Fruit fly (Drosophila melanogaster) whole organism, embryonic: ENCODE data around the gene CG42727.

Source experiments
- Atf3 ChIP-seq: fragments of 200-800 bp; sonication (Bioruptor generic); optimal IDR thresholded peaks from 3 replicates; lab custom pipeline; 2016; ENCODE audit warnings: missing biosample characterization, missing genetic modification characterization
- CG10147 ChIP-seq: fragments of 200-800 bp; sonication (Bioruptor generic); optimal IDR thresholded peaks from 2 replicates; lab custom pipeline; 2019; ENCODE audit warnings: missing biosample characterization, mild to moderate bottlenecking, missing genetic modification characterization, moderate library complexity
- CG10959 ChIP-seq: fragments of 200-800 bp; sonication (Bioruptor generic); IDR thresholded peaks from 2 replicates; pipeline ENCODE4 v1.3.6; 2022; ENCODE audit warnings: missing biosample characterization, missing genetic modification characterization
- CG11696 ChIP-seq: fragments of 200-800 bp; sonication (Bioruptor generic); IDR thresholded peaks from 2 replicates; pipeline ENCODE4 v1.3.6; 2022; ENCODE audit warnings: missing biosample characterization, missing genetic modification characterization
- CG12219 ChIP-seq: fragments of 200-800 bp; sonication (Bioruptor generic); optimal IDR thresholded peaks from 3 replicates; lab custom pipeline; 2018; ENCODE audit warnings: missing biosample characterization, mild to moderate bottlenecking, missing genetic modification characterization
- CG12391 ChIP-seq: fragments of 200-800 bp; sonication (Bioruptor generic); optimal IDR thresholded peaks from 3 replicates; lab custom pipeline; 2018; ENCODE audit warnings: missing biosample characterization, mild to moderate bottlenecking, missing genetic modification characterization, moderate library complexity
- CG12659 ChIP-seq: fragments of 200-800 bp; sonication (Bioruptor generic); optimal IDR thresholded peaks from 3 replicates; lab custom pipeline; 2017; ENCODE audit warnings: mild to moderate bottlenecking, missing biosample characterization, missing genetic modification reagents, missing genetic modification characterization
- CG13775 ChIP-seq: fragments of 200-800 bp; sonication (Bioruptor generic); optimal IDR thresholded peaks from 3 replicates; lab custom pipeline; 2017; ENCODE audit warnings: missing biosample characterization, mild to moderate bottlenecking, missing genetic modification characterization
- CG14014 ChIP-seq: fragments of 200-800 bp; sonication (Bioruptor generic); IDR thresholded peaks from 2 replicates; pipeline ENCODE4 v1.3.6; 2022; ENCODE audit warnings: missing biosample characterization, missing genetic modification characterization
- CG17328 ChIP-seq: fragments of 200-800 bp; sonication (Bioruptor generic); IDR thresholded peaks from 2 replicates; pipeline ENCODE4 v1.3.6; 2022; ENCODE audit warnings: missing biosample characterization, missing genetic modification characterization
- CG17361 ChIP-seq: fragments of 200-800 bp; sonication (Bioruptor generic); IDR thresholded peaks from 3 replicates; pipeline ENCODE4 v1.3.6; 2022; ENCODE audit warnings: missing biosample characterization, missing genetic modification characterization
- CG2116 ChIP-seq: fragments of 200-800 bp; sonication (Bioruptor generic); optimal IDR thresholded peaks from 3 replicates; lab custom pipeline; 2018; ENCODE audit warnings: missing biosample characterization, mild to moderate bottlenecking, missing genetic modification characterization
- CG2712 ChIP-seq: fragments of 200-800 bp; optimal IDR thresholded peaks from 3 replicates; lab custom pipeline; 2019; ENCODE audit warnings: missing biosample characterization, mild to moderate bottlenecking, missing genetic modification characterization, moderate library complexity
- CG32532 ChIP-seq: fragments of 200-800 bp; sonication (Bioruptor generic); IDR thresholded peaks from 2 replicates; pipeline ENCODE4 v1.3.6; 2022; ENCODE audit warnings: missing biosample characterization, missing genetic modification characterization
- CG5180 ChIP-seq: fragments of 200-800 bp; sonication (Bioruptor generic); optimal IDR thresholded peaks from 3 replicates; lab custom pipeline; 2017; ENCODE audit warnings: missing biosample characterization, missing genetic modification characterization, mild to moderate bottlenecking, moderate library complexity, missing genetic modification reagents
- CG5245 ChIP-seq: fragments of 200-800 bp; sonication (Bioruptor generic); optimal IDR thresholded peaks from 3 replicates; lab custom pipeline; 2016; ENCODE audit warnings: missing biosample characterization, missing genetic modification characterization
- CG9727 ChIP-seq: fragments of 200-800 bp; sonication (Bioruptor generic); optimal IDR thresholded peaks from 3 replicates; lab custom pipeline; 2017; ENCODE audit warnings: missing biosample characterization, mild to moderate bottlenecking, missing genetic modification characterization
- CG9932 ChIP-seq: fragments of 200-800 bp; sonication (Bioruptor generic); IDR thresholded peaks from 2 replicates; pipeline ENCODE4 v1.3.6; 2022; ENCODE audit warnings: missing biosample characterization, missing genetic modification characterization
- Chrac-16 ChIP-seq: fragments of 200-800 bp; sonication (Bioruptor generic); optimal IDR thresholded peaks from 3 replicates; lab custom pipeline; 2016; ENCODE audit warnings: missing biosample characterization, missing genetic modification characterization
- Dfd ChIP-seq, 2 experiments: fragments of >200 bp; optimal IDR thresholded peaks; 2 replicates each; lab custom pipeline; 2017; ENCODE audit warnings: missing biosample characterization in 2 of 2, missing genetic modification characterization in 2 of 2
- Dip3 ChIP-seq: fragments of 200-800 bp; sonication (Bioruptor generic); optimal IDR thresholded peaks from 3 replicates; lab custom pipeline; 2016; ENCODE audit warnings: missing biosample characterization, missing genetic modification characterization
- Fer3 ChIP-seq: fragments of 200-800 bp; sonication (Bioruptor generic); optimal IDR thresholded peaks from 2 replicates; lab custom pipeline; 2018; ENCODE audit warnings: missing biosample characterization, mild to moderate bottlenecking, missing genetic modification characterization, moderate library complexity
- Gug ChIP-seq: fragments of 200-800 bp; sonication (Bioruptor generic); IDR thresholded peaks from 4 replicates; pipeline ENCODE4 v1.3.6; 2022; ENCODE audit warnings: missing biosample characterization, missing genetic modification characterization
- HmgD ChIP-seq: fragments of 200-800 bp; sonication (Bioruptor generic); optimal IDR thresholded peaks from 3 replicates; lab custom pipeline; 2016; ENCODE audit warnings: missing biosample characterization, missing genetic modification characterization
- Hsf ChIP-seq: fragments of 200-800 bp; sonication (Bioruptor generic); optimal IDR thresholded peaks from 3 replicates; lab custom pipeline; 2016; ENCODE audit warnings: missing biosample characterization, missing genetic modification characterization
- Meics ChIP-seq: fragments of 200-800 bp; sonication (Bioruptor generic); optimal IDR thresholded peaks from 2 replicates; lab custom pipeline; 2017; ENCODE audit warnings: missing biosample characterization, mild to moderate bottlenecking, missing genetic modification characterization
- NfI ChIP-seq: fragments of 200-800 bp; sonication (Bioruptor generic); optimal IDR thresholded peaks from 3 replicates; lab custom pipeline; 2018; ENCODE audit warnings: missing biosample characterization, mild to moderate bottlenecking, missing genetic modification characterization, moderate library complexity
- Taf1 ChIP-seq: fragments of 200-800 bp; sonication (Bioruptor generic); IDR thresholded peaks from 2 replicates; pipeline ENCODE4 v1.3.6; 2022; ENCODE audit warnings: missing biosample characterization, missing genetic modification characterization
- bab2 ChIP-seq: fragments of 200-800 bp; sonication (Bioruptor generic); optimal IDR thresholded peaks from 2 replicates; lab custom pipeline; 2016; ENCODE audit warnings: missing biosample characterization, missing genetic modification characterization
- dati ChIP-seq: fragments of 200-800 bp; sonication (Bioruptor generic); IDR thresholded peaks from 2 replicates; pipeline ENCODE4 v1.3.6; 2022; ENCODE audit warnings: missing biosample characterization, missing genetic modification characterization
- fd96Cb ChIP-seq: fragments of 200-800 bp; sonication (Bioruptor generic); optimal IDR thresholded peaks from 2 replicates; lab custom pipeline; 2018; ENCODE audit warnings: missing biosample characterization, mild to moderate bottlenecking, missing genetic modification characterization, moderate library complexity
- hb ChIP-seq: fragments of 200-800 bp; sonication (Bioruptor generic); IDR thresholded peaks from 3 replicates; pipeline ENCODE4 v1.3.6; 2022; ENCODE audit warnings: missing biosample characterization, missing genetic modification characterization; ENCODE audit not compliant: partially characterized antibody
- hkb ChIP-seq, 2 experiments: fragments of 200-800 bp in 1 of 2; fragments of >200 bp in 1 of 2; sonication (Bioruptor generic) in 1 of 2; IDR thresholded peaks in 1 of 2; optimal IDR thresholded peaks in 1 of 2; 2 replicates each; pipeline versions ENCODE4 v1.3.6 to Lab custom; 2017 to 2022; ENCODE audit warnings: missing biosample characterization in 1 of 2, missing genetic modification characterization in 1 of 2
- insv ChIP-seq, 2 experiments: fragments of 200-800 bp; sonication (Bioruptor generic); optimal IDR thresholded peaks; 3 replicates each; lab custom pipeline; 2016 to 2018; ENCODE audit warnings: missing biosample characterization in 2 of 2, missing genetic modification characterization in 2 of 2
- lbe ChIP-seq: fragments of 200-800 bp; sonication (Bioruptor generic); optimal IDR thresholded peaks from 2 replicates; lab custom pipeline; 2016; ENCODE audit warnings: missing biosample characterization, mild to moderate bottlenecking, missing genetic modification characterization
- lmd ChIP-seq: fragments of 200-800 bp; sonication (Bioruptor generic); IDR thresholded peaks from 2 replicates; pipeline ENCODE4 v1.3.6; 2022; ENCODE audit warnings: missing biosample characterization, missing genetic modification characterization
- luna ChIP-seq: fragments of 200-800 bp; sonication (Bioruptor generic); optimal IDR thresholded peaks from 2 replicates; lab custom pipeline; 2016; ENCODE audit warnings: missing biosample characterization, missing genetic modification characterization
- nau ChIP-seq: fragments of 200-800 bp; sonication (Bioruptor generic); optimal IDR thresholded peaks from 3 replicates; lab custom pipeline; 2017; ENCODE audit warnings: missing biosample characterization, mild to moderate bottlenecking, missing genetic modification characterization, missing genetic modification reagents
- pan ChIP-seq, 4 experiments: fragments of >200 bp in 3 of 4; fragments of 200-800 bp in 1 of 4; sonication (Bioruptor generic) in 1 of 4; optimal IDR thresholded peaks in 3 of 4; IDR thresholded peaks in 1 of 4; 2 replicates each; pipeline versions ENCODE4 v1.3.6 to Lab custom; 2017 to 2022; ENCODE audit warnings: missing biosample characterization in 2 of 4, missing genetic modification characterization in 2 of 4, mixed read lengths in 1 of 4
- row ChIP-seq: fragments of 200-800 bp; sonication (Bioruptor generic); IDR thresholded peaks from 3 replicates; pipeline ENCODE4 v1.3.6; 2022; ENCODE audit warnings: missing biosample characterization, missing genetic modification characterization
- sd ChIP-seq: fragments of 200-800 bp; sonication (Bioruptor generic); optimal IDR thresholded peaks from 3 replicates; lab custom pipeline; 2018; ENCODE audit warnings: missing biosample characterization, mild to moderate bottlenecking, missing genetic modification characterization, moderate library complexity
- shn ChIP-seq: fragments of 200-800 bp; sonication (Bioruptor generic); optimal IDR thresholded peaks from 3 replicates; lab custom pipeline; 2016; ENCODE audit warnings: missing biosample characterization, missing genetic modification characterization
- sna ChIP-seq: fragments of 200-800 bp; sonication (Bioruptor generic); IDR thresholded peaks from 2 replicates; pipeline ENCODE4 v1.3.6; 2022; ENCODE audit warnings: missing biosample characterization, missing genetic modification characterization; ENCODE audit not compliant: partially characterized antibody
- ssp ChIP-seq: fragments of 200-800 bp; sonication (Bioruptor generic); IDR thresholded peaks from 2 replicates; pipeline ENCODE4 v1.3.6; 2022; ENCODE audit warnings: missing biosample characterization, missing genetic modification characterization
- tll ChIP-seq, 2 experiments: fragments of 200-800 bp in 1 of 2; fragments of >200 bp in 1 of 2; sonication (Bioruptor generic) in 1 of 2; optimal IDR thresholded peaks; 2 replicates each; lab custom pipeline; 2017 to 2019; ENCODE audit warnings: missing biosample characterization in 2 of 2, missing genetic modification characterization in 2 of 2, mild to moderate bottlenecking in 1 of 2, moderate library complexity in 1 of 2
- tna ChIP-seq: fragments of 200-800 bp; sonication (Bioruptor generic); IDR thresholded peaks from 2 replicates; pipeline ENCODE4 v1.3.6; 2022; ENCODE audit warnings: missing biosample characterization, missing genetic modification characterization; ENCODE audit not compliant: partially characterized antibody
- toy ChIP-seq: fragments of 200-800 bp; sonication (Bioruptor generic); IDR thresholded peaks from 2 replicates; pipeline ENCODE4 v1.3.6; 2022; ENCODE audit warnings: missing biosample characterization, missing genetic modification characterization
- trem ChIP-seq: fragments of 200-800 bp; optimal IDR thresholded peaks from 3 replicates; lab custom pipeline; 2019; ENCODE audit warnings: missing biosample characterization, mild to moderate bottlenecking, missing genetic modification characterization, moderate library complexity
- zfh2 ChIP-seq: fragments of 200-800 bp; sonication (Bioruptor generic); optimal IDR thresholded peaks from 2 replicates; lab custom pipeline; 2016; ENCODE audit warnings: missing biosample characterization, missing genetic modification characterization

Gene CG42727

DNA sequence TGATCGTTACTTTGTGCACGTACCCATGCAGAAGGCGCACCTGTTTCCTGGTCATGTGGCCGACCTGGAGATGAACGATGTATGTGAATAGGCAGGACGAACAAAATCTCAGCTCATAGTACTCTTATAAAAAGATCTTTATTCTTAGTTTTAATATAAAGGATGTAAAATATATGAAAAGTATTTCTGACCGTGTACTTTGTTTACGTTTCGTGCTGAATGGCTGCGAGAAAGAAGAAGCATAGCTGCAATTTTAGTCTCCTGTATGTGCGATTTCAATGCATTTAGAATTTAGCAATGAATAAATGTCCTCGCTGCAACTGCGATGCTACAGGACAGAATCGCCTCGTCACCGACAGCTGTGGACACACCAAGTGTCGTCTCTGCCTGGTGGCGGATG is at the start of gene CG42727, which contains the start of gene CG42726 (continued):
- TF ChIP-seq ssp (GFP tag; lab: Robert Waterston, UW) (0 out of 2 replicates have a peak, but pooled peaks have one; percentile 6), NfI (peak; percentile 36), Gug (GFP tag; lab: Robert Waterston, UW) (no peak), CG13775 (GFP tag; lab: Kevin White, UChicago) (peak; percentile 14), CG11696 (GFP tag; lab: Robert Waterston, UW) (peak; percentile 41; the same call in 1 of the 2 replicates), Atf3 (no peak), tll (GFP tag; optimal IDR thresholded peaks at IDR 0.05; lab: Kevin White, UChicago) (no peak), tna (GFP tag; lab: Robert Waterston, UW) (no peak), shn (no peak), CG12219 (GFP tag; lab: Kevin White, UChicago) (no peak), CG5245 (GFP tag; lab: Kevin White, UChicago) (no peak), dati (GFP tag; lab: Robert Waterston, UW) (no peak), Chrac-16 (GFP tag; lab: Kevin White, UChicago) (peak; percentile 25), CG5180 (GFP tag; lab: Kevin White, UChicago) (no peak), CG12659 (GFP tag; lab: Kevin White, UChicago) (peak; percentile 30), fd96Cb (peak; percentile 9), CG14014 (GFP tag; lab: Robert Waterston, UW) (peak; percentile 62), CG10959 (GFP tag; lab: Robert Waterston, UW) (no peak), insv (GFP tag; optimal IDR thresholded peaks at IDR 0.05; lab: Kevin White, UChicago) (no peak), zfh2 (GFP tag; lab: Kevin White, UChicago) (peak; percentile 26), CG9727 (GFP tag; lab: Kevin White, UChicago) (peak; percentile 8), nau (no peak), Hsf (peak; percentile 55), CG2712 (tag; lab: Kevin White, UChicago) (peak; percentile 55), Fer3 (tag; lab: Kevin White, UChicago) (peak; percentile 6), trem (tag; lab: Kevin White, UChicago) (peak; percentile 24), toy (GFP tag; lab: Robert Waterston, UW) (no peak), pan (optimal IDR thresholded peaks at IDR 0.05; lab: Kevin White, UChicago) (no peak), pan (GFP tag; optimal IDR thresholded peaks at IDR 0.05 in 1 of 2, IDR thresholded peaks at IDR 0.05 in 1 of 2) (peak in 1 of 2 experiments; percentile 48), row (peak; percentile 76), sna (no peak), Dfd (GFP tag; optimal IDR thresholded peaks at IDR 0.05; lab: Kevin White, UChicago) (no peak), CG10147 (GFP tag; lab: Kevin White, UChicago) (peak; percentile 50), CG17328 (GFP tag; lab: Robert Waterston, UW) (no peak), lbe (peak; percentile 20), Dip3 (GFP tag; lab: Kevin White, UChicago) (no peak), CG12391 (tag; lab: Kevin White, UChicago) (peak; percentile 35), sd (tag; lab: Kevin White, UChicago) (peak; percentile 42), hkb (optimal IDR thresholded peaks at IDR 0.05; lab: Kevin White, UChicago) (no peak), hkb (GFP tag; IDR thresholded peaks at IDR 0.05; lab: Robert Waterston, UW) (0 out of 2 replicates have a peak, but pooled peaks have one; percentile 40), CG17361 (GFP tag; lab: Robert Waterston, UW) (0 out of 3 replicates have a peak, but pooled peaks have one; percentile 15), CG32532 (peak; percentile 16; the same call in 1 of the 2 replicates), lmd (GFP tag; lab: Robert Waterston, UW) (peak; percentile 40), HmgD (GFP tag; lab: Kevin White, UChicago) (no peak), Meics (peak; percentile 11), bab2 (no peak), Taf1 (no peak), CG2116 (GFP tag; lab: Kevin White, UChicago) (peak; percentile 13), hb (GFP tag; lab: Robert Waterston, UW) (no peak), luna (GFP tag; lab: Kevin White, UChicago) (no peak), CG9932 (GFP tag; lab: Robert Waterston, UW) (peak; percentile 53)
